Worm (Caenorhabditis elegans) whole organism, mixed stage, embryonic: ENCODE data around the gene F54B8.4.

ENCODE experiments used
- M03D4.4 ChIP-seq: sonication (generic microtip); optimal IDR thresholded peaks from 2 replicates; lab custom pipeline; 2017; ENCODE audit warnings: mild to moderate bottlenecking, missing genetic modification characterization, missing compliant biosample characterization
- ceh-39 ChIP-seq: fragments of 150-350 bp; optimal IDR thresholded peaks from 2 replicates; lab custom pipeline; 2014; ENCODE audit warnings: missing biosample characterization, missing genetic modification characterization
- ceh-43 ChIP-seq: fragments of 200-800 bp; sonication (Bioruptor generic); optimal IDR thresholded peaks from 2 replicates; lab custom pipeline; 2018; ENCODE audit warnings: mild to moderate bottlenecking, missing genetic modification characterization, moderate library complexity, missing compliant biosample characterization
- ceh-83 ChIP-seq: fragments of 200-800 bp; sonication (Bioruptor generic); optimal IDR thresholded peaks from 2 replicates; lab custom pipeline; 2018; ENCODE audit warnings: mild to moderate bottlenecking, missing genetic modification characterization, missing compliant biosample characterization
- ces-1 ChIP-seq: fragments of 150-350 bp; optimal IDR thresholded peaks from 2 replicates; lab custom pipeline; 2014; ENCODE audit warnings: missing biosample characterization, missing genetic modification reagents, missing genetic modification characterization
- cnd-1 ChIP-seq: fragments of 200-800 bp; sonication (Bioruptor generic); optimal IDR thresholded peaks from 2 replicates; lab custom pipeline; 2018; ENCODE audit warnings: mild to moderate bottlenecking, missing genetic modification characterization, missing compliant biosample characterization
- drap-1 ChIP-seq: fragments of 200-800 bp; sonication (Bioruptor generic); optimal IDR thresholded peaks from 3 replicates; lab custom pipeline; 2018; ENCODE audit warnings: mild to moderate bottlenecking, missing genetic modification characterization, missing compliant biosample characterization
- elt-1 ChIP-seq: sonication (generic microtip); optimal IDR thresholded peaks from 2 replicates; lab custom pipeline; 2017; ENCODE audit warnings: missing genetic modification characterization, mild to moderate bottlenecking, missing compliant biosample characterization, antibody characterized with exemption, moderate library complexity, borderline replicate concordance; ENCODE audit not compliant: insufficient read depth
- elt-3 ChIP-seq: fragments of 150-350 bp; optimal IDR thresholded peaks from 2 replicates; lab custom pipeline; 2014; ENCODE audit warnings: missing biosample characterization, missing genetic modification characterization
- flh-1 ChIP-seq: fragments of 200-800 bp; sonication (Bioruptor generic); optimal IDR thresholded peaks from 2 replicates; lab custom pipeline; 2018; ENCODE audit warnings: mild to moderate bottlenecking, missing genetic modification characterization, moderate library complexity, missing compliant biosample characterization
- ham-2 ChIP-seq: fragments of 200-800 bp; sonication (Bioruptor generic); optimal IDR thresholded peaks from 2 replicates; lab custom pipeline; 2018; ENCODE audit warnings: mild to moderate bottlenecking, missing genetic modification characterization, missing compliant biosample characterization
- hlh-1 ChIP-seq: fragments of 150-350 bp; optimal IDR thresholded peaks from 2 replicates; lab custom pipeline; 2014; ENCODE audit warnings: missing biosample characterization, missing genetic modification reagents, missing genetic modification characterization
- lin-13 ChIP-seq: fragments of 150-350 bp; optimal IDR thresholded peaks from 2 replicates; lab custom pipeline; 2014; ENCODE audit warnings: missing biosample characterization, missing genetic modification characterization
- lin-32 ChIP-seq: fragments of 200-800 bp; sonication (Bioruptor generic); optimal IDR thresholded peaks from 2 replicates; lab custom pipeline; 2018; ENCODE audit warnings: mild to moderate bottlenecking, missing genetic modification characterization, missing compliant biosample characterization
- mab-5 ChIP-seq: fragments of 150-350 bp; optimal IDR thresholded peaks from 2 replicates; lab custom pipeline; 2014; ENCODE audit warnings: missing biosample characterization, missing genetic modification characterization
- mep-1 ChIP-seq: fragments of 150-350 bp; optimal IDR thresholded peaks from 2 replicates; lab custom pipeline; 2017; ENCODE audit warnings: missing biosample characterization, missing genetic modification reagents, missing genetic modification characterization, inconsistent platforms
- mls-2 ChIP-seq: sonication (generic microtip); optimal IDR thresholded peaks from 2 replicates; lab custom pipeline; 2016; ENCODE audit warnings: mild to moderate bottlenecking, missing genetic modification characterization, moderate library complexity, missing compliant biosample characterization
- nhr-2 ChIP-seq: fragments of 150-350 bp; optimal IDR thresholded peaks from 2 replicates; lab custom pipeline; 2014; ENCODE audit warnings: missing biosample characterization, missing genetic modification characterization
- nhr-237 ChIP-seq: fragments of 150-350 bp; optimal IDR thresholded peaks from 2 replicates; lab custom pipeline; 2014; ENCODE audit warnings: missing biosample characterization, missing genetic modification characterization
- nhr-28 ChIP-seq: fragments of 150-350 bp; optimal IDR thresholded peaks from 2 replicates; lab custom pipeline; 2014; ENCODE audit warnings: missing biosample characterization, missing genetic modification characterization
- pha-4 ChIP-seq: fragments of 150-350 bp; optimal IDR thresholded peaks from 2 replicates; lab custom pipeline; 2018; ENCODE audit warnings: missing biosample characterization, missing genetic modification reagents, missing genetic modification characterization
- sem-2 ChIP-seq: fragments of 200-800 bp; sonication (Bioruptor generic); optimal IDR thresholded peaks from 2 replicates; lab custom pipeline; 2018; ENCODE audit warnings: mild to moderate bottlenecking, missing genetic modification characterization, missing compliant biosample characterization
- snpc-4 ChIP-seq: fragments of 150-350 bp; optimal IDR thresholded peaks from 2 replicates; lab custom pipeline; 2014; ENCODE audit warnings: missing biosample characterization, missing genetic modification characterization
- sptf-1 ChIP-seq: sonication (generic microtip); optimal IDR thresholded peaks from 2 replicates; lab custom pipeline; 2017; ENCODE audit warnings: mild to moderate bottlenecking, missing genetic modification characterization, moderate library complexity, missing compliant biosample characterization
- tbx-8 ChIP-seq: fragments of 200-800 bp; sonication (Bioruptor generic); optimal IDR thresholded peaks from 2 replicates; lab custom pipeline; 2018; ENCODE audit warnings: mild to moderate bottlenecking, missing genetic modification characterization, moderate library complexity, missing compliant biosample characterization
- unc-120 ChIP-seq: sonication (generic microtip); optimal IDR thresholded peaks from 2 replicates; lab custom pipeline; 2017; ENCODE audit warnings: missing genetic modification characterization, missing compliant biosample characterization; ENCODE audit not compliant: poor library complexity, severe bottlenecking
- unc-39 ChIP-seq: fragments of 150-350 bp; optimal IDR thresholded peaks from 2 replicates; lab custom pipeline; 2014; ENCODE audit warnings: missing biosample characterization, missing genetic modification characterization
- unc-62 ChIP-seq: fragments of 150-350 bp; optimal IDR thresholded peaks from 2 replicates; lab custom pipeline; 2014; ENCODE audit warnings: missing biosample characterization, missing genetic modification reagents, missing genetic modification characterization
- zip-8 ChIP-seq: fragments of 150-350 bp; optimal IDR thresholded peaks from 2 replicates; lab custom pipeline; 2014; ENCODE audit warnings: missing biosample characterization, missing genetic modification characterization
- ztf-11 ChIP-seq: fragments of 150-350 bp; optimal IDR thresholded peaks from 2 replicates; lab custom pipeline; 2014; ENCODE audit warnings: missing biosample characterization, missing genetic modification characterization

Gene F54B8.4

DNA sequence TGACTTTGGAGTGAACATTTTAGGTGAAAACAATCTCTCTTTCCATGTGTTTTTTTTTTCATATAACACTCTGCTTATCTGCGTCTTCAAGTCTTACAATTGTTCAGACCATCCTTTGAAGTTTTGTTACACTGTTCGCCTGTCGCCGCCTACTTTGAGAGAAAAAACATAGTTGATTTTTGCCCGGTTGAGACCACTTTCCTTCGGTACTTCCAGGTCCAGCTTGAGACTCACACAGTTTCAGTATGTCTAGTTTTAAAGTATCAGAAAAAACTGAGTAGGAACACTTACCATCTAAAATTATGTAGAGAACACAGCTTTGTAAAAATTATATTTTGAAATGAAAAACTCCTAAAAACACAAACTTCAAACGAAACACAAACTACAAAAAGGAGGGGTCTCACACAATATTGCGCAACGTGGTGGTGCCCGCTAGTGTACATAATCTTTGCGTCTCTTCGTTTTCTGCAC is at the start of gene F54B8.4, which contains the start of gene fbxa-69:
F54B8.4 (plus strand) TSS at position 421 of the 471 bp plus-strand sequence.
fbxa-69 (minus strand) TSS at position 10 of the 471 bp plus-strand sequence.
- TF ChIP-seq flh-1: no peak
- TF ChIP-seq tbx-8 (GFP tag; lab: Kevin White, UChicago): no peak
- TF ChIP-seq ceh-39 (tag; lab: Kevin White, UChicago): no peak
- peak; percentile 19 for TF ChIP-seq zip-8 (tag; lab: Kevin White, UChicago)
- TF ChIP-seq ces-1 (GFP tag; lab: Kevin White, UChicago): no peak
- TF ChIP-seq lin-32 (GFP tag; lab: Kevin White, UChicago): no peak

DNA sequence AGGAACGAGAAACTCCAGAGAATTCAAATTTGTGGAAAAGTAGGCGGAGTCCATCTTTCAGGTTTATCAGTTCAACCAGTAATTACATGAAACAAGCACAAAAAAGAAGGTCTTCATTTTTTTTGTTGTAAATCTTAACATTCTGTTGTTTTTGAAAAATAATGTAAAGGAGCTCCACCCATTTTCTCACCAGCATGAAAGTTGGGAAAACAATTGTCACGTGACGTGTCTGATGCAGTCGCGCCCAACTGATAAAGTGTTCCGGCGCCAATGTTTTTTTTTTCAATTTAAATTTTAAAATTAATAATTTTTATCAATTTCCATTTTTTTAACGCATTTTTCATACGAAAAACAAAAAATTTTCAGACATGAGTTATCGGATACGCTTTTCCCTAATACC is 47.1 kb upstream of the F54B8.4 start, which contains the start of gene F57A10.4:
F57A10.4 (plus strand) TSS at position 367 of the 400 bp plus-strand sequence.
- TF ChIP-seq lin-32 (GFP tag; lab: Kevin White, UChicago): no peak

DNA sequence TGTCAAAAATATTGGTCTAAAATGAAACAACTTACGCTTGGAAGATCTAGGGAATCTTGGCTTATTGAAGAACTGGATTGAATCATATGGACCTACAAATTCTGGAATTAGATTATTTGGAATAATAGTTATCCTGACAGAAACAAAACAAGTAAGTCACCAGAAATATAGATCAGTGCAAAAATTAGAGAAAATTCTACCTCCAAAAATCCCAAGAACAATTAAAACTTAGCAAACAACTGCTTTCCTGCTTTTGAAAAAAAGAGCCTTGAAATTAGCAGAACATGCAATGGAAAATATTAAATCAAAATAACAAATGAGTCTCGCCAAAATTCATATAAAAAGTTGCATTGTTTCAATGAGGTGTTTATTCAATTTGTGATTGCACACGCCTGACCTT is 43.0 kb upstream of the F54B8.4 start, which contains the start of gene nhr-60:
nhr-60 (minus strand) TSS at position 101 of the 400 bp plus-strand sequence.
- no peak for TF ChIP-seq zip-8 (tag; lab: Kevin White, UChicago)
- TF ChIP-seq lin-13 (tag; lab: Kevin White, UChicago): no peak
- TF ChIP-seq elt-1 (tag; lab: Kevin White, UChicago): no peak
- no peak for TF ChIP-seq nhr-237 (tag; lab: Kevin White, UChicago)
- TF ChIP-seq sem-2 (GFP tag; lab: Kevin White, UChicago): no peak
- TF ChIP-seq unc-120 (tag; lab: Kevin White, UChicago): no peak
- no peak for TF ChIP-seq mls-2 (tag; lab: Kevin White, UChicago)
- no peak for TF ChIP-seq snpc-4 (tag; lab: Kevin White, UChicago)
- no peak for TF ChIP-seq elt-3
- TF ChIP-seq unc-39 (tag; lab: Kevin White, UChicago): no peak
- no peak for TF ChIP-seq ceh-83 (GFP tag; lab: Kevin White, UChicago)
- no peak for TF ChIP-seq ces-1 (GFP tag; lab: Kevin White, UChicago)

DNA sequence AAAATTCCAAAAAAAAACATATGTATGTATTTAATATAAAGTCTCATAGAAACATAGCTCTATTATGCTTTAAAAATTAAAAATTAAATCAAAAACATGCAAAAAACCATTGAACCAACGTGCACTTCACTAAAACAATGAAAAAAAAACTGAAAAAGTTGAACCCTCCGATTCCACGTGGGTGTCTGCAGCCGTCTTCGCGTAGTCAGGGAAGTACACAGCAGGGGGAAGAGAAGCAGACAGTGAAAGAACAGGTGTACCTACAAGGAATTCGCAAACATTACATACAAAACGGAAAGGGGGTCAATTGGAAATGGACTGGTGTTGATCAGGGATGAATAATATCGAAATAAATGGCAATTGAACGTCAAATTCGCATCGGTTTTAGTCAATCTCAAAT is 42.2 kb upstream of the F54B8.4 start:
- no peak for TF ChIP-seq ceh-39 (tag; lab: Kevin White, UChicago)
- no peak for TF ChIP-seq zip-8 (tag; lab: Kevin White, UChicago)
- TF ChIP-seq tbx-8 (GFP tag; lab: Kevin White, UChicago): no peak
- TF ChIP-seq unc-62 (GFP tag; lab: Kevin White, UChicago): no peak
- no peak for TF ChIP-seq mep-1 (tag; lab: Kevin White, UChicago)
- TF ChIP-seq snpc-4 (tag; lab: Kevin White, UChicago): no peak
- no peak for TF ChIP-seq ham-2 (GFP tag; lab: Kevin White, UChicago)
- no peak for TF ChIP-seq sptf-1
- TF ChIP-seq ces-1 (GFP tag; lab: Kevin White, UChicago): no peak
- no peak for TF ChIP-seq nhr-28 (tag; lab: Kevin White, UChicago)
- no peak for TF ChIP-seq M03D4.4 (tag; lab: Kevin White, UChicago)
- TF ChIP-seq pha-4: no peak
- no peak for TF ChIP-seq drap-1 (GFP tag; lab: Kevin White, UChicago)
- no peak for TF ChIP-seq ceh-43 (GFP tag; lab: Kevin White, UChicago)
- no peak for TF ChIP-seq mls-2 (tag; lab: Kevin White, UChicago)
- TF ChIP-seq hlh-1 (tag; lab: Kevin White, UChicago): no peak

DNA sequence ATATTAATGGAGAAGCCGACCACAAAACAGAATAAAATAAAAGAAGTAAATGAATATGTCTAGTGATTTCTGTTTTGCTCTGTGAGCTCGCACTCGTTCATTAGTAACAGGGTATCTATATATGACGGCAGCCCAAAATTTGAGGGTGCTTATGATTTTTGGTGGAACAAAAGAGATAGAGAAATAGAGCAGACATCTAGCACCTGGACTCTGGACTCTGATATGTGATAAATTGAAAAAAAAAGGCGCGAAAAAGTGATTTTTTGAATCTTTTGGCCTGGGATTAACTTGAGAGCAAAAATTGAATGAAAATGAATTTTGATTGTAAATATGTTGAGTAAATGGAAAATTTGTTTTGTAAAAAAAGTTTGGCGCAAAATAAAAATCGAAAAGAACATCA is 39.5 kb upstream of the F54B8.4 start, which contains the start of gene nhr-283:
nhr-283 (minus strand) TSS at position 101 of the 400 bp plus-strand sequence.
- TF ChIP-seq pha-4: no peak
- no peak for TF ChIP-seq nhr-237 (tag; lab: Kevin White, UChicago)
- TF ChIP-seq elt-3: no peak
- no peak for TF ChIP-seq mep-1 (tag; lab: Kevin White, UChicago)
- no peak for TF ChIP-seq unc-120 (tag; lab: Kevin White, UChicago)
- no peak for TF ChIP-seq elt-1 (tag; lab: Kevin White, UChicago)
- TF ChIP-seq zip-8 (tag; lab: Kevin White, UChicago): no peak
- no peak for TF ChIP-seq ham-2 (GFP tag; lab: Kevin White, UChicago)
- no peak for TF ChIP-seq mab-5 (tag; lab: Kevin White, UChicago)
- no peak for TF ChIP-seq ztf-11 (tag; lab: Kevin White, UChicago)
- TF ChIP-seq unc-39 (tag; lab: Kevin White, UChicago): no peak
- no peak for TF ChIP-seq M03D4.4 (tag; lab: Kevin White, UChicago)
- TF ChIP-seq lin-32 (GFP tag; lab: Kevin White, UChicago): no peak
- no peak for TF ChIP-seq nhr-28 (tag; lab: Kevin White, UChicago)
- no peak for TF ChIP-seq sptf-1
- no peak for TF ChIP-seq nhr-2 (tag; lab: Kevin White, UChicago)
- TF ChIP-seq cnd-1 (tag; lab: Kevin White, UChicago): no peak
- no peak for TF ChIP-seq flh-1
- TF ChIP-seq, all 35 proteins: peak for 0
